Worm (Caenorhabditis elegans) whole organism, L3 larva: Measurements from ENCODE around the gene T15B12.1.

Experiments
- aly-2 ChIP-seq: fragments of 150-350 bp; optimal IDR thresholded peaks from 2 replicates; lab custom pipeline; 2014; ENCODE audit warnings: missing biosample characterization, missing genetic modification characterization
- ama-1 ChIP-seq: fragments of 150-350 bp; optimal IDR thresholded peaks from 2 replicates; lab custom pipeline; 2018
- ceh-16 ChIP-seq: sonication (generic microtip); optimal IDR thresholded peaks from 2 replicates; lab custom pipeline; 2017; ENCODE audit warnings: missing biosample characterization, missing genetic modification characterization
- egl-27 ChIP-seq: sonication (generic microtip); optimal IDR thresholded peaks from 4 replicates; lab custom pipeline; 2017; ENCODE audit warnings: missing biosample characterization, missing genetic modification reagents, missing genetic modification characterization
- egl-5 ChIP-seq: fragments of 150-350 bp; optimal IDR thresholded peaks from 2 replicates; lab custom pipeline; 2017; ENCODE audit warnings: missing biosample characterization, missing genetic modification reagents, missing genetic modification characterization, inconsistent platforms
- elt-1 ChIP-seq: fragments of 150-350 bp; optimal IDR thresholded peaks from 2 replicates; lab custom pipeline; 2014; ENCODE audit warnings: missing biosample characterization, missing genetic modification characterization
- elt-2 ChIP-seq: sonication (generic microtip); optimal IDR thresholded peaks from 2 replicates; lab custom pipeline; 2016; ENCODE audit warnings: missing genetic modification reagents, mild to moderate bottlenecking, missing genetic modification characterization, missing compliant biosample characterization
- elt-3 ChIP-seq, 3 experiments: fragments of 150-350 bp in 1 of 3; sonication (generic microtip) in 2 of 3; optimal IDR thresholded peaks; 2 replicates in 2 of 3; 4 replicates in 1 of 3; lab custom pipeline; 2014 to 2017; ENCODE audit warnings: missing biosample characterization in 3 of 3, missing genetic modification characterization in 3 of 3
- eor-1 ChIP-seq, 2 experiments: fragments of 150-350 bp; optimal IDR thresholded peaks; 2 replicates each; lab custom pipeline; 2014 to 2018; ENCODE audit warnings: missing biosample characterization in 2 of 2, missing genetic modification characterization in 2 of 2
- fkh-2 ChIP-seq: fragments of 150-350 bp; optimal IDR thresholded peaks from 2 replicates; lab custom pipeline; 2014; ENCODE audit warnings: missing biosample characterization, missing genetic modification reagents, missing genetic modification characterization
- fos-1 ChIP-seq: fragments of 150-350 bp; optimal IDR thresholded peaks from 2 replicates; lab custom pipeline; 2014; ENCODE audit warnings: missing biosample characterization, missing genetic modification characterization
- hmg-11 ChIP-seq: sonication (generic microtip); optimal IDR thresholded peaks from 2 replicates; lab custom pipeline; 2016; ENCODE audit warnings: missing genetic modification characterization, missing compliant biosample characterization
- jun-1 ChIP-seq: fragments of 150-350 bp; optimal IDR thresholded peaks from 2 replicates; lab custom pipeline; 2014; ENCODE audit warnings: missing biosample characterization, missing genetic modification reagents, missing genetic modification characterization
- lin-15B ChIP-seq: fragments of 150-350 bp; optimal IDR thresholded peaks from 2 replicates; lab custom pipeline; 2014; ENCODE audit warnings: missing biosample characterization, missing genetic modification characterization
- lin-39 ChIP-seq: fragments of 150-350 bp; optimal IDR thresholded peaks from 2 replicates; lab custom pipeline; 2018; ENCODE audit warnings: missing biosample characterization, missing genetic modification reagents, missing genetic modification characterization
- lsy-12 ChIP-seq: sonication (generic microtip); optimal IDR thresholded peaks from 2 replicates; lab custom pipeline; 2016; ENCODE audit warnings: mild to moderate bottlenecking, missing genetic modification characterization, missing compliant biosample characterization
- mdl-1 ChIP-seq: fragments of 150-350 bp; optimal IDR thresholded peaks from 2 replicates; lab custom pipeline; 2014; ENCODE audit warnings: missing biosample characterization, missing genetic modification characterization
- mml-1 ChIP-seq: fragments of 150-350 bp; sonication (generic microtip); optimal IDR thresholded peaks from 3 replicates; lab custom pipeline; 2014; ENCODE audit warnings: missing biosample characterization, missing genetic modification characterization
- nfya-1 ChIP-seq: sonication (generic microtip); optimal IDR thresholded peaks from 2 replicates; lab custom pipeline; 2017; ENCODE audit warnings: missing genetic modification characterization, mild to moderate bottlenecking, missing compliant biosample characterization, antibody characterized with exemption, moderate library complexity; ENCODE audit not compliant: insufficient read depth
- nhr-11 ChIP-seq: fragments of 150-350 bp; optimal IDR thresholded peaks from 2 replicates; lab custom pipeline; 2014; ENCODE audit warnings: missing biosample characterization, missing genetic modification characterization
- nhr-12 ChIP-seq: fragments of 150-350 bp; optimal IDR thresholded peaks from 2 replicates; lab custom pipeline; 2014; ENCODE audit warnings: missing biosample characterization, missing genetic modification characterization
- nhr-23 ChIP-seq: fragments of 150-350 bp; optimal IDR thresholded peaks from 2 replicates; lab custom pipeline; 2014; ENCODE audit warnings: missing biosample characterization, missing genetic modification reagents, missing genetic modification characterization
- nhr-237 ChIP-seq: fragments of 150-350 bp; optimal IDR thresholded peaks from 2 replicates; lab custom pipeline; 2014; ENCODE audit warnings: missing biosample characterization, missing genetic modification characterization
- nhr-25 ChIP-seq: sonication (generic microtip); optimal IDR thresholded peaks from 2 replicates; lab custom pipeline; 2017; ENCODE audit warnings: missing biosample characterization, missing genetic modification characterization
- nhr-28 ChIP-seq: fragments of 150-350 bp; optimal IDR thresholded peaks from 2 replicates; lab custom pipeline; 2014; ENCODE audit warnings: missing biosample characterization, missing genetic modification characterization
- nhr-67 ChIP-seq: fragments of 150-350 bp; optimal IDR thresholded peaks from 2 replicates; lab custom pipeline; 2014; ENCODE audit warnings: missing biosample characterization, missing genetic modification characterization
- nhr-76 ChIP-seq: fragments of 150-350 bp; sonication (generic microtip); optimal IDR thresholded peaks from 5 replicates; lab custom pipeline; 2014; ENCODE audit warnings: missing biosample characterization, missing genetic modification characterization
- pha-4 ChIP-seq: fragments of 150-350 bp; optimal IDR thresholded peaks from 2 replicates; lab custom pipeline; 2014; ENCODE audit warnings: missing biosample characterization, missing genetic modification reagents, missing genetic modification characterization
- skn-1 ChIP-seq: fragments of 150-350 bp; optimal IDR thresholded peaks from 2 replicates; lab custom pipeline; 2014; ENCODE audit warnings: missing biosample characterization, missing genetic modification characterization
- snpc-4 ChIP-seq: fragments of 150-350 bp; optimal IDR thresholded peaks from 2 replicates; lab custom pipeline; 2014; ENCODE audit warnings: missing biosample characterization, missing genetic modification characterization
- tbx-2 ChIP-seq: sonication (generic microtip); optimal IDR thresholded peaks from 2 replicates; lab custom pipeline; 2016; ENCODE audit warnings: mild to moderate bottlenecking, missing genetic modification characterization, missing compliant biosample characterization
- unc-39 ChIP-seq: sonication (generic microtip); optimal IDR thresholded peaks from 4 replicates; lab custom pipeline; 2017; ENCODE audit warnings: missing biosample characterization, missing genetic modification characterization
- unc-62 ChIP-seq: fragments of 150-350 bp; sonication (generic microtip); optimal IDR thresholded peaks from 4 replicates; lab custom pipeline; 2014; ENCODE audit warnings: missing biosample characterization, missing genetic modification reagents, missing genetic modification characterization
- zag-1 ChIP-seq: fragments of 150-350 bp; optimal IDR thresholded peaks from 2 replicates; lab custom pipeline; 2014; ENCODE audit warnings: missing biosample characterization, missing genetic modification characterization
- ztf-11 ChIP-seq: fragments of 150-350 bp; optimal IDR thresholded peaks from 2 replicates; lab custom pipeline; 2014; ENCODE audit warnings: missing biosample characterization, missing genetic modification characterization
- ztf-4 ChIP-seq: fragments of 150-350 bp; optimal IDR thresholded peaks from 2 replicates; lab custom pipeline; 2014; ENCODE audit warnings: missing biosample characterization, missing genetic modification characterization

T15B12.1 gene

ce11 chrIII:5287877-5288276 lies at the start of gene T15B12.1:
Gene T15B12.1, plus strand, starts transcription at chrIII:5288177.
- TF ChIP-seq ama-1 = no peak
- TF ChIP-seq unc-39 (tag; lab: Kevin White, UChicago) = no peak
- no peak for TF ChIP-seq skn-1 (tag; lab: Kevin White, UChicago)
- no peak for TF ChIP-seq mdl-1 (tag; lab: Kevin White, UChicago)
- no peak for TF ChIP-seq elt-3 (tag; optimal IDR thresholded peaks at IDR 0.05; lab: Kevin White, UChicago)
- TF ChIP-seq elt-2 (tag; lab: Kevin White, UChicago) = no peak
- TF ChIP-seq nhr-67 = no peak

ce11 chrIII:5241854-5242253 lies 46.1 kb upstream of the T15B12.1 start:
- TF ChIP-seq nhr-237 (no peak), nhr-12 (no peak), mdl-1 (tag; lab: Kevin White, UChicago) (no peak), lin-15B (no peak), elt-1 (tag; lab: Kevin White, UChicago) (no peak), snpc-4 (tag; lab: Kevin White, UChicago) (no peak), nhr-25 (tag; lab: Kevin White, UChicago) (no peak), zag-1 (tag; lab: Kevin White, UChicago) (no peak), egl-27 (no peak), elt-2 (tag; lab: Kevin White, UChicago) (no peak), ceh-16 (tag; lab: Kevin White, UChicago) (no peak), eor-1 (tag; optimal IDR thresholded peaks at IDR 0.05; lab: Kevin White, UChicago) (no peak), mml-1 (no peak), unc-62 (GFP tag; lab: Kevin White, UChicago) (no peak), jun-1 (tag; lab: Kevin White, UChicago) (no peak), nhr-23 (tag; lab: Kevin White, UChicago) (no peak), ztf-11 (tag; lab: Kevin White, UChicago) (no peak), lin-39 (tag; lab: Kevin White, UChicago) (no peak)

ce11 chrIII:5244539-5244938 lies 43.4 kb upstream of the T15B12.1 start, which contains the start of gene cnd-1:
Gene cnd-1, minus strand, starts transcription at chrIII:5244639.
- TF ChIP-seq unc-39 (tag; lab: Kevin White, UChicago) (no peak), skn-1 (tag; lab: Kevin White, UChicago) (no peak), fkh-2 (tag; lab: Kevin White, UChicago) (no peak), tbx-2 (tag; lab: Kevin White, UChicago) (no peak), pha-4 (no peak), nhr-237 (no peak), fos-1 (tag; lab: Kevin White, UChicago) (no peak), nfya-1 (no peak), ztf-4 (tag; lab: Kevin White, UChicago) (no peak), ceh-16 (tag; lab: Kevin White, UChicago) (no peak), nhr-12 (no peak), hmg-11 (tag; lab: Kevin White, UChicago) (no peak), nhr-23 (tag; lab: Kevin White, UChicago) (no peak)

DNA sequence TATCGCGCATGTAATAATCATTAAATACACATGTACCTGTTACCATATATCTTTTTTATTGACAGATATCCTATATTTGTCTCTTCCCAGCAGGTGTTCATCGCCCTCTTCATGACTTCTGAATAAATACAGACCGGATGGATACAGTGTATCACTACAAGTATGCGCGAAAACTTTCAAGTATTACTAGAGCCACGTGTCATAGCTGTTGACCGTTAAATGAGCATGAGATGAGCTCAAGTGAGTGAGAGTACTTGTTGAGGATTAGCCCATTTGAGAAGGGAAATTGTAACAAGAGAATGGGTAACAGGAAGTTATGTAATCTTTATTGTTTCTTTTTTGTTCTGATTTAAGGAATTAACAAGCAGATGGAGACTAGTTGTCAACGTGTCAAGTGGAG lies 42.9 kb upstream of the T15B12.1 start:
- no peak for TF ChIP-seq unc-62 (GFP tag; lab: Kevin White, UChicago)
- no peak for TF ChIP-seq fos-1 (tag; lab: Kevin White, UChicago)
- TF ChIP-seq nhr-25 (tag; lab: Kevin White, UChicago) = no peak
- no peak for TF ChIP-seq ztf-11 (tag; lab: Kevin White, UChicago)
- TF ChIP-seq pha-4 = no peak
- TF ChIP-seq nhr-67 = no peak
- no peak for TF ChIP-seq nhr-23 (tag; lab: Kevin White, UChicago)
- TF ChIP-seq eor-1 (tag; optimal IDR thresholded peaks at IDR 0.05; lab: Kevin White, UChicago) = no peak
- no peak for TF ChIP-seq zag-1 (tag; lab: Kevin White, UChicago)
- TF ChIP-seq elt-3 (tag; optimal IDR thresholded peaks at IDR 0.05; lab: Kevin White, UChicago) = no peak
- no peak for TF ChIP-seq mdl-1 (tag; lab: Kevin White, UChicago)
- TF ChIP-seq egl-27 = no peak
- no peak for TF ChIP-seq elt-2 (tag; lab: Kevin White, UChicago)
- TF ChIP-seq egl-5 (tag; lab: Kevin White, UChicago) = no peak
- TF ChIP-seq nhr-12 = no peak
- TF ChIP-seq lsy-12 (tag; lab: Kevin White, UChicago) = no peak
- TF ChIP-seq nhr-76 (tag; lab: Kevin White, UChicago) = no peak
- no peak for TF ChIP-seq nhr-28 (tag; lab: Kevin White, UChicago)
- TF ChIP-seq nhr-11 (tag; lab: Kevin White, UChicago) = no peak
- no peak for TF ChIP-seq aly-2 (tag; lab: Kevin White, UChicago)
